Fruit fly (Drosophila melanogaster) whole organism, embryonic: ENCODE measurements around the gene twe.

Source experiments
- Ada2b ChIP-seq: fragments of 200-800 bp; sonication (Bioruptor generic); IDR thresholded peaks from 2 replicates; pipeline ENCODE4 v1.3.6; 2022; ENCODE audit warnings: missing biosample characterization, missing genetic modification characterization
- Asciz ChIP-seq: fragments of 200-800 bp; sonication (Bioruptor generic); optimal IDR thresholded peaks from 2 replicates; lab custom pipeline; 2017; ENCODE audit warnings: missing biosample characterization, mild to moderate bottlenecking, missing genetic modification characterization, missing genetic modification reagents
- B-H1 ChIP-seq: fragments of 200-800 bp; sonication (Bioruptor generic); IDR thresholded peaks from 3 replicates; pipeline ENCODE4 v1.3.6; 2022; ENCODE audit warnings: missing biosample characterization, missing genetic modification characterization
- Bteb2 ChIP-seq: fragments of 200-800 bp; sonication (Bioruptor generic); optimal IDR thresholded peaks from 2 replicates; lab custom pipeline; 2016; ENCODE audit warnings: missing biosample characterization, missing genetic modification characterization
- CG10209 ChIP-seq: fragments of 200-800 bp; sonication (Bioruptor generic); optimal IDR thresholded peaks from 3 replicates; lab custom pipeline; 2017; ENCODE audit warnings: missing biosample characterization, mild to moderate bottlenecking, missing genetic modification characterization, missing genetic modification reagents
- CG10321 ChIP-seq: fragments of 200-800 bp; sonication (Bioruptor generic); IDR thresholded peaks from 2 replicates; pipeline ENCODE4 v1.3.6; 2022; ENCODE audit warnings: missing biosample characterization, missing genetic modification characterization
- CG10366 ChIP-seq: fragments of 200-800 bp; sonication (Bioruptor generic); IDR thresholded peaks from 2 replicates; pipeline ENCODE4 v1.3.6; 2022; ENCODE audit warnings: missing biosample characterization, missing genetic modification characterization
- CG11723 ChIP-seq: fragments of 200-800 bp; sonication (Bioruptor generic); optimal IDR thresholded peaks from 2 replicates; lab custom pipeline; 2017; ENCODE audit warnings: missing biosample characterization, mild to moderate bottlenecking, missing genetic modification characterization
- CG13296 ChIP-seq: fragments of 200-800 bp; sonication (Bioruptor generic); optimal IDR thresholded peaks from 3 replicates; lab custom pipeline; 2018; ENCODE audit warnings: missing biosample characterization, mild to moderate bottlenecking, missing genetic modification characterization
- CG14710 ChIP-seq: fragments of 200-800 bp; sonication (Bioruptor generic); optimal IDR thresholded peaks from 3 replicates; lab custom pipeline; 2019; ENCODE audit warnings: missing biosample characterization, mild to moderate bottlenecking, missing genetic modification characterization, moderate library complexity
- CG16815 ChIP-seq: fragments of 200-800 bp; sonication (Bioruptor generic); optimal IDR thresholded peaks from 3 replicates; lab custom pipeline; 2017; ENCODE audit warnings: missing biosample characterization, mild to moderate bottlenecking, missing genetic modification characterization
- CG18476 ChIP-seq: fragments of 200-800 bp; sonication (Bioruptor generic); optimal IDR thresholded peaks from 2 replicates; lab custom pipeline; 2016; ENCODE audit warnings: missing biosample characterization, mild to moderate bottlenecking, missing genetic modification characterization
- CG2712 ChIP-seq: fragments of 200-800 bp; optimal IDR thresholded peaks from 3 replicates; lab custom pipeline; 2019; ENCODE audit warnings: missing biosample characterization, mild to moderate bottlenecking, missing genetic modification characterization, moderate library complexity
- CG2875 ChIP-seq: fragments of 200-800 bp; sonication (Bioruptor generic); optimal IDR thresholded peaks from 2 replicates; lab custom pipeline; 2017; ENCODE audit warnings: missing biosample characterization, mild to moderate bottlenecking, missing genetic modification characterization, missing genetic modification reagents
- CG33557 ChIP-seq: fragments of 200-800 bp; sonication (Bioruptor generic); optimal IDR thresholded peaks from 2 replicates; lab custom pipeline; 2019; ENCODE audit warnings: missing biosample characterization, mild to moderate bottlenecking, missing genetic modification characterization, moderate library complexity
- CG3838 ChIP-seq: fragments of 200-800 bp; sonication (Bioruptor generic); optimal IDR thresholded peaks from 3 replicates; lab custom pipeline; 2016; ENCODE audit warnings: missing biosample characterization, missing genetic modification characterization
- CG42726 ChIP-seq: fragments of 200-800 bp; sonication (Bioruptor generic); IDR thresholded peaks from 2 replicates; pipeline ENCODE4 v1.3.6; 2022; ENCODE audit warnings: missing biosample characterization, missing genetic modification characterization; ENCODE audit not compliant: partially characterized antibody
- CG4707 ChIP-seq: fragments of 200-800 bp; sonication (Bioruptor generic); optimal IDR thresholded peaks from 2 replicates; lab custom pipeline; 2018; ENCODE audit warnings: missing biosample characterization, mild to moderate bottlenecking, missing genetic modification characterization, moderate library complexity
- CG4854 ChIP-seq: fragments of 200-800 bp; sonication (Bioruptor generic); optimal IDR thresholded peaks from 2 replicates; lab custom pipeline; 2016; ENCODE audit warnings: missing biosample characterization, missing genetic modification characterization, inconsistent platforms
- CG6854 ChIP-seq: fragments of 200-800 bp; sonication (Bioruptor generic); optimal IDR thresholded peaks from 3 replicates; lab custom pipeline; 2017; ENCODE audit warnings: missing biosample characterization, mild to moderate bottlenecking, missing genetic modification characterization
- CG8388 ChIP-seq: fragments of 200-800 bp; sonication (Bioruptor generic); optimal IDR thresholded peaks from 2 replicates; lab custom pipeline; 2019; ENCODE audit warnings: missing biosample characterization, mild to moderate bottlenecking, missing genetic modification characterization, moderate library complexity
- CTCF ChIP-seq: fragments of 200-800 bp; sonication (Bioruptor generic); optimal IDR thresholded peaks from 2 replicates; lab custom pipeline; 2017; ENCODE audit warnings: missing biosample characterization, mild to moderate bottlenecking, missing genetic modification characterization, moderate library complexity
- D19A ChIP-seq: fragments of 200-800 bp; optimal IDR thresholded peaks from 3 replicates; lab custom pipeline; 2019; ENCODE audit warnings: missing biosample characterization, mild to moderate bottlenecking, missing genetic modification characterization, moderate library complexity
- Drgx ChIP-seq: fragments of 200-800 bp; sonication (Bioruptor generic); IDR thresholded peaks from 2 replicates; pipeline ENCODE4 v1.3.6; 2022; ENCODE audit warnings: missing biosample characterization, missing genetic modification characterization
- Fer3 ChIP-seq: fragments of 200-800 bp; sonication (Bioruptor generic); optimal IDR thresholded peaks from 2 replicates; lab custom pipeline; 2018; ENCODE audit warnings: missing biosample characterization, mild to moderate bottlenecking, missing genetic modification characterization, moderate library complexity
- HHEX ChIP-seq: fragments of 200-800 bp; sonication (Bioruptor generic); optimal IDR thresholded peaks from 3 replicates; lab custom pipeline; 2017; ENCODE audit warnings: missing biosample characterization, mild to moderate bottlenecking, missing genetic modification characterization, missing genetic modification reagents
- HLH54F ChIP-seq: fragments of 200-800 bp; sonication (Bioruptor generic); optimal IDR thresholded peaks from 3 replicates; lab custom pipeline; 2016; ENCODE audit warnings: missing biosample characterization, missing genetic modification characterization
- Hr3 ChIP-seq: fragments of 200-800 bp; sonication (Bioruptor generic); optimal IDR thresholded peaks from 3 replicates; lab custom pipeline; 2016; ENCODE audit warnings: missing biosample characterization, missing genetic modification characterization
- Lhr ChIP-seq: fragments of 200-800 bp; sonication (Bioruptor generic); optimal IDR thresholded peaks from 3 replicates; lab custom pipeline; 2017; ENCODE audit warnings: mild to moderate bottlenecking, missing biosample characterization, missing genetic modification reagents, missing genetic modification characterization
- MESR4 ChIP-seq: fragments of 200-800 bp; sonication (Bioruptor generic); optimal IDR thresholded peaks from 2 replicates; lab custom pipeline; 2018; ENCODE audit warnings: missing biosample characterization, mild to moderate bottlenecking, missing genetic modification characterization, moderate library complexity
- NfI ChIP-seq: fragments of 200-800 bp; sonication (Bioruptor generic); optimal IDR thresholded peaks from 3 replicates; lab custom pipeline; 2018; ENCODE audit warnings: missing biosample characterization, mild to moderate bottlenecking, missing genetic modification characterization, moderate library complexity
- Oli ChIP-seq: fragments of 200-800 bp; sonication (Bioruptor generic); optimal IDR thresholded peaks from 2 replicates; lab custom pipeline; 2018; ENCODE audit warnings: missing biosample characterization, mild to moderate bottlenecking, missing genetic modification characterization, moderate library complexity
- Pdp1 ChIP-seq, 2 experiments: fragments of 200-800 bp; sonication (Bioruptor generic); optimal IDR thresholded peaks; 3 replicates each; lab custom pipeline; 2016; ENCODE audit warnings: missing biosample characterization in 2 of 2, missing genetic modification characterization in 2 of 2, mild to moderate bottlenecking in 1 of 2, moderate library complexity in 1 of 2
- Rfx ChIP-seq: fragments of 200-800 bp; sonication (Bioruptor generic); IDR thresholded peaks from 2 replicates; pipeline ENCODE4 v1.3.6; 2022; ENCODE audit warnings: missing biosample characterization, missing genetic modification characterization
- Sin3A ChIP-seq: fragments of >200 bp; optimal IDR thresholded peaks from 2 replicates; lab custom pipeline; 2018
- Sry-δ ChIP-seq: fragments of 200-800 bp; sonication (Bioruptor generic); optimal IDR thresholded peaks from 2 replicates; lab custom pipeline; 2016; ENCODE audit warnings: missing biosample characterization, missing genetic modification characterization
- Trl ChIP-seq, 3 experiments: fragments of >200 bp in 2 of 3; fragments of 200-800 bp in 1 of 3; sonication (Bioruptor generic) in 1 of 3; optimal IDR thresholded peaks; 2 replicates in 1 of 3; 3 replicates in 2 of 3; lab custom pipeline; 2016 to 2017; ENCODE audit warnings: missing biosample characterization in 1 of 3, missing genetic modification characterization in 1 of 3
- Usf ChIP-seq: fragments of 200-800 bp; sonication (Bioruptor generic); optimal IDR thresholded peaks from 2 replicates; lab custom pipeline; 2017; ENCODE audit warnings: missing genotype, missing biosample characterization, missing genetic modification characterization
- cg ChIP-seq: fragments of 200-800 bp; sonication (Bioruptor generic); optimal IDR thresholded peaks from 3 replicates; lab custom pipeline; 2019; ENCODE audit warnings: missing biosample characterization, mild to moderate bottlenecking, missing genetic modification characterization, moderate library complexity
- chif ChIP-seq, 2 experiments: fragments of 200-800 bp; sonication (Bioruptor generic); optimal IDR thresholded peaks; 3 replicates each; lab custom pipeline; 2016; ENCODE audit warnings: missing biosample characterization in 2 of 2, missing genetic modification characterization in 2 of 2
- eve ChIP-seq, 2 experiments: fragments of >200 bp; optimal IDR thresholded peaks; 2 replicates each; lab custom pipeline; 2017; ENCODE audit warnings: missing biosample characterization in 2 of 2, missing genetic modification characterization in 2 of 2
- exex ChIP-seq: fragments of 200-800 bp; sonication (Bioruptor generic); optimal IDR thresholded peaks from 4 replicates; lab custom pipeline; 2018; ENCODE audit warnings: missing biosample characterization, mild to moderate bottlenecking, missing genetic modification characterization, moderate library complexity
- fd96Cb ChIP-seq: fragments of 200-800 bp; sonication (Bioruptor generic); optimal IDR thresholded peaks from 2 replicates; lab custom pipeline; 2018; ENCODE audit warnings: missing biosample characterization, mild to moderate bottlenecking, missing genetic modification characterization, moderate library complexity
- gsb ChIP-seq: fragments of 200-800 bp; sonication (Bioruptor generic); IDR thresholded peaks from 2 replicates; pipeline ENCODE4 v1.3.6; 2022; ENCODE audit warnings: missing biosample characterization, missing genetic modification characterization
- knrl ChIP-seq: fragments of 200-800 bp; sonication (Bioruptor generic); IDR thresholded peaks from 3 replicates; pipeline ENCODE4 v1.3.6; 2022; ENCODE audit warnings: missing biosample characterization, missing genetic modification characterization; ENCODE audit not compliant: partially characterized antibody
- lmd ChIP-seq: fragments of 200-800 bp; sonication (Bioruptor generic); IDR thresholded peaks from 2 replicates; pipeline ENCODE4 v1.3.6; 2022; ENCODE audit warnings: missing biosample characterization, missing genetic modification characterization
- sd ChIP-seq: fragments of 200-800 bp; sonication (Bioruptor generic); optimal IDR thresholded peaks from 3 replicates; lab custom pipeline; 2018; ENCODE audit warnings: missing biosample characterization, mild to moderate bottlenecking, missing genetic modification characterization, moderate library complexity
- seq ChIP-seq: fragments of 200-800 bp; sonication (Bioruptor generic); IDR thresholded peaks from 2 replicates; pipeline ENCODE4 v1.3.6; 2022; ENCODE audit warnings: missing biosample characterization, missing genetic modification characterization
- vvl ChIP-seq: fragments of 200-800 bp; sonication (Bioruptor generic); IDR thresholded peaks from 2 replicates; pipeline ENCODE4 v1.3.6; 2022; ENCODE audit warnings: missing biosample characterization, missing genetic modification characterization
- zen ChIP-seq: fragments of 200-800 bp; sonication (Bioruptor generic); optimal IDR thresholded peaks from 3 replicates; lab custom pipeline; 2018; ENCODE audit warnings: missing biosample characterization, mild to moderate bottlenecking, missing genetic modification characterization, moderate library complexity

twe gene

dm6 chr2L:16275809-16276178 lies 14.1 kb upstream of the twe start (continued):
- TF ChIP-seq MESR4 (GFP tag; lab: Kevin White, UChicago) (no peak), exex (peak; percentile 4), D19A (tag; lab: Kevin White, UChicago) (peak; percentile 42), Sin3A (lab: Kevin White, UChicago) (no peak), fd96Cb (tag; lab: Kevin White, UChicago) (peak; percentile 38), Usf (GFP tag; lab: Kevin White, UChicago) (no peak), CG4707 (GFP tag; lab: Kevin White, UChicago) (no peak), CG2875 (GFP tag; lab: Kevin White, UChicago) (peak; percentile 23), CG42726 (GFP tag; lab: Robert Waterston, UW) (no peak), CG10366 (GFP tag; lab: Robert Waterston, UW) (peak; percentile 35), HLH54F (peak; percentile 30), Lhr (no peak), HHEX (GFP tag; lab: Kevin White, UChicago) (peak; percentile 63), CG8388 (GFP tag; lab: Kevin White, UChicago) (peak; percentile 36), CG33557 (no peak), Ada2b (GFP tag; lab: Robert Waterston, UW) (peak; percentile 36; the same call in 1 of the 2 replicates), Oli (peak; percentile 62), gsb (GFP tag; lab: Robert Waterston, UW) (no peak), CTCF (GFP tag; lab: Kevin White, UChicago) (peak; percentile 90), CG6854 (GFP tag; lab: Kevin White, UChicago) (peak; percentile 45), Bteb2 (GFP tag; lab: Kevin White, UChicago) (peak; percentile 2), CG18476 (GFP tag; lab: Kevin White, UChicago) (peak; percentile 47), CG16815 (peak; percentile 24), lmd (GFP tag; lab: Robert Waterston, UW) (peak; percentile 51), CG4854 (GFP tag; lab: Kevin White, UChicago) (peak; percentile 33), seq (peak; percentile 55), CG11723 (GFP tag; lab: Kevin White, UChicago) (peak; percentile 22), eve (GFP tag; optimal IDR thresholded peaks at IDR 0.05; lab: Kevin White, UChicago) (peak in 1 of 2 experiments; percentile 80), CG10321 (no peak), cg (no peak), CG13296 (GFP tag; lab: Kevin White, UChicago) (peak; percentile 29), chif (GFP tag; optimal IDR thresholded peaks at IDR 0.05; lab: Kevin White, UChicago) (peak in 1 of 2 experiments; percentile 1), Sry-δ (GFP tag; lab: Kevin White, UChicago) (no peak), NfI (GFP tag; lab: Kevin White, UChicago) (peak; percentile 42), Fer3 (peak; percentile 52), Trl (optimal IDR thresholded peaks at IDR 0.05; lab: Kevin White, UChicago) (peak in 1 of 2 experiments; percentile 10), Trl (GFP tag; optimal IDR thresholded peaks at IDR 0.05; lab: Kevin White, UChicago) (no peak), vvl (0 out of 2 replicates have a peak, but pooled peaks have one; percentile 46), knrl (GFP tag; lab: Robert Waterston, UW) (no peak), Rfx (peak; percentile 57; the same call in 1 of the 2 replicates), Pdp1 (GFP tag; optimal IDR thresholded peaks at IDR 0.05; lab: Kevin White, UChicago) (peak in 1 of 2 experiments; percentile 24), CG10209 (peak; percentile 60), B-H1 (peak; percentile 29; the same call in 1 of the 3 replicates), Hr3 (GFP tag; lab: Kevin White, UChicago) (peak; percentile 16), CG2712 (tag; lab: Kevin White, UChicago) (peak; percentile 44), Asciz (peak; percentile 40), zen (no peak), CG14710 (tag; lab: Kevin White, UChicago) (peak; percentile 11), CG3838 (GFP tag; lab: Kevin White, UChicago) (peak; percentile 17), Drgx (GFP tag; lab: Robert Waterston, UW) (peak; percentile 89), sd (peak; percentile 29)
